Fruit fly (Drosophila melanogaster) whole organism, prepupa: ENCODE data around the gene Prm.
A peak's percentile ranks its signal among the peaks of the same experiment; 100 is the strongest.

Experiments
- Blimp-1 ChIP-seq: fragments of 200-800 bp; sonication (Bioruptor generic); optimal IDR thresholded peaks from 3 replicates; lab custom pipeline; 2017; ENCODE audit warnings: missing biosample characterization, missing genetic modification characterization, mild to moderate bottlenecking, moderate library complexity, missing genetic modification reagents
- CG10669 ChIP-seq: fragments of 200-800 bp; sonication (Bioruptor generic); optimal IDR thresholded peaks from 3 replicates; lab custom pipeline; 2018; ENCODE audit warnings: missing biosample characterization, mild to moderate bottlenecking, missing genetic modification characterization, moderate library complexity
- CG11294 ChIP-seq: fragments of 200-800 bp; sonication (Bioruptor generic); IDR thresholded peaks from 2 replicates; pipeline ENCODE4 v1.3.6; 2022; ENCODE audit warnings: missing biosample characterization, missing genetic modification characterization
- CG11902 ChIP-seq: fragments of 200-800 bp; sonication (Bioruptor generic); optimal IDR thresholded peaks from 3 replicates; lab custom pipeline; 2016; ENCODE audit warnings: missing biosample characterization, missing genetic modification characterization
- CG1621 ChIP-seq: fragments of 200-800 bp; sonication (Bioruptor generic); optimal IDR thresholded peaks from 3 replicates; lab custom pipeline; 2018; ENCODE audit warnings: missing biosample characterization, mild to moderate bottlenecking, missing genetic modification characterization
- CG3032 ChIP-seq: fragments of 200-800 bp; optimal IDR thresholded peaks from 2 replicates; lab custom pipeline; 2019; ENCODE audit warnings: missing biosample characterization, mild to moderate bottlenecking, missing genetic modification characterization, moderate library complexity
- CG31627 ChIP-seq: fragments of 200-800 bp; sonication (Bioruptor generic); optimal IDR thresholded peaks from 3 replicates; lab custom pipeline; 2016; ENCODE audit warnings: missing biosample characterization, missing genetic modification characterization
- CG32006 ChIP-seq: fragments of 200-800 bp; sonication (Bioruptor generic); optimal IDR thresholded peaks from 3 replicates; lab custom pipeline; 2017; ENCODE audit warnings: missing biosample characterization, mild to moderate bottlenecking, missing genetic modification characterization
- CG34406 ChIP-seq: fragments of 200-800 bp; sonication (Bioruptor generic); optimal IDR thresholded peaks from 3 replicates; lab custom pipeline; 2016; ENCODE audit warnings: missing biosample characterization, missing genetic modification characterization
- CG3919 ChIP-seq: fragments of 200-800 bp; sonication (Bioruptor generic); optimal IDR thresholded peaks from 3 replicates; lab custom pipeline; 2016; ENCODE audit warnings: missing biosample characterization, missing genetic modification characterization
- CG4318 ChIP-seq: fragments of 200-800 bp; sonication (Bioruptor generic); optimal IDR thresholded peaks from 3 replicates; lab custom pipeline; 2017; ENCODE audit warnings: missing biosample characterization, mild to moderate bottlenecking, missing genetic modification characterization
- CG6808 ChIP-seq: fragments of 200-800 bp; sonication (Bioruptor generic); optimal IDR thresholded peaks from 3 replicates; lab custom pipeline; 2017; ENCODE audit warnings: missing biosample characterization, missing genetic modification characterization, mild to moderate bottlenecking, moderate library complexity, missing genetic modification reagents
- CG6854 ChIP-seq: fragments of 200-800 bp; sonication (Bioruptor generic); optimal IDR thresholded peaks from 2 replicates; lab custom pipeline; 2017; ENCODE audit warnings: missing biosample characterization, mild to moderate bottlenecking, missing genetic modification characterization
- CG8119 ChIP-seq: fragments of 200-800 bp; sonication (Bioruptor generic); IDR thresholded peaks from 3 replicates; pipeline ENCODE4 v1.3.6; 2022; ENCODE audit warnings: missing biosample characterization, missing genetic modification characterization
- CG8319 ChIP-seq: fragments of 200-800 bp; sonication (Bioruptor generic); optimal IDR thresholded peaks from 3 replicates; lab custom pipeline; 2016; ENCODE audit warnings: missing biosample characterization, missing genetic modification characterization
- CG8632 ChIP-seq: fragments of 200-800 bp; sonication (Bioruptor generic); optimal IDR thresholded peaks from 3 replicates; lab custom pipeline; 2016; ENCODE audit warnings: missing biosample characterization, missing genetic modification characterization
- CG9139 ChIP-seq: fragments of 200-800 bp; sonication (Bioruptor generic); optimal IDR thresholded peaks from 3 replicates; lab custom pipeline; 2017; ENCODE audit warnings: missing biosample characterization, mild to moderate bottlenecking, missing genetic modification characterization
- Eip78C ChIP-seq: fragments of 200-800 bp; sonication (Bioruptor generic); peaks from one replicate; lab custom pipeline; 2016; ENCODE audit warnings: missing biosample characterization, missing genetic modification characterization
- Eip93F ChIP-seq: fragments of 200-800 bp; sonication (Bioruptor generic); optimal IDR thresholded peaks from 2 replicates; lab custom pipeline; 2016; ENCODE audit warnings: missing biosample characterization, mild to moderate bottlenecking, missing genetic modification characterization
- Gug ChIP-seq: fragments of 200-800 bp; sonication (Bioruptor generic); IDR thresholded peaks from 2 replicates; pipeline ENCODE4 v1.3.6; 2022; ENCODE audit warnings: missing biosample characterization, missing genetic modification characterization
- Hr39 ChIP-seq: fragments of 200-800 bp; sonication (Bioruptor generic); optimal IDR thresholded peaks from 2 replicates; lab custom pipeline; 2016; ENCODE audit warnings: missing biosample characterization, missing genetic modification characterization
- Lpt ChIP-seq: fragments of 200-800 bp; sonication (Bioruptor generic); optimal IDR thresholded peaks from 3 replicates; lab custom pipeline; 2016; ENCODE audit warnings: missing biosample characterization, missing genetic modification characterization
- Met ChIP-seq: fragments of 200-800 bp; sonication (Bioruptor generic); optimal IDR thresholded peaks from 3 replicates; lab custom pipeline; 2016; ENCODE audit warnings: missing biosample characterization, missing genetic modification characterization
- OdsH ChIP-seq: fragments of 200-800 bp; sonication (Bioruptor generic); optimal IDR thresholded peaks from 3 replicates; lab custom pipeline; 2016; ENCODE audit warnings: missing biosample characterization, missing genetic modification characterization
- Sox102F ChIP-seq: fragments of 200-800 bp; sonication (Bioruptor generic); optimal IDR thresholded peaks from 2 replicates; lab custom pipeline; 2016; ENCODE audit warnings: missing biosample characterization, mild to moderate bottlenecking, missing genetic modification characterization
- Sox14 ChIP-seq: fragments of 200-800 bp; sonication (Bioruptor generic); optimal IDR thresholded peaks from 3 replicates; lab custom pipeline; 2016; ENCODE audit warnings: missing biosample characterization, missing genetic modification characterization
- achi ChIP-seq: fragments of 200-800 bp; sonication (Bioruptor generic); optimal IDR thresholded peaks from 3 replicates; lab custom pipeline; 2016; ENCODE audit warnings: missing biosample characterization, missing genetic modification characterization
- dac ChIP-seq: fragments of 200-800 bp; sonication (Bioruptor generic); optimal IDR thresholded peaks from 2 replicates; lab custom pipeline; 2017; ENCODE audit warnings: missing biosample characterization, mild to moderate bottlenecking, missing genetic modification characterization
- eg ChIP-seq: fragments of 200-800 bp; sonication (Bioruptor generic); IDR thresholded peaks from 3 replicates; pipeline ENCODE4 v1.3.6; 2022; ENCODE audit warnings: missing biosample characterization, missing genetic modification characterization
- fkh ChIP-seq: fragments of 200-800 bp; sonication (Bioruptor generic); optimal IDR thresholded peaks from 3 replicates; lab custom pipeline; 2017; ENCODE audit warnings: missing biosample characterization, mild to moderate bottlenecking, missing genetic modification characterization, moderate library complexity
- pdm3 ChIP-seq: fragments of 200-800 bp; sonication (Bioruptor generic); optimal IDR thresholded peaks from 3 replicates; lab custom pipeline; 2016; ENCODE audit warnings: missing biosample characterization, missing genetic modification characterization
- salr ChIP-seq, 2 experiments: fragments of 200-800 bp; sonication (Bioruptor generic); optimal IDR thresholded peaks; 3 replicates each; lab custom pipeline; 2016 to 2018; ENCODE audit warnings: missing biosample characterization in 2 of 2, missing genetic modification characterization in 2 of 2, mild to moderate bottlenecking in 1 of 2
- spab ChIP-seq: fragments of 200-800 bp; sonication (Bioruptor generic); optimal IDR thresholded peaks from 2 replicates; lab custom pipeline; 2017; ENCODE audit warnings: missing biosample characterization, mild to moderate bottlenecking, missing genetic modification characterization, missing genetic modification reagents
- ss ChIP-seq, 2 experiments: fragments of 200-800 bp; sonication (Bioruptor generic); optimal IDR thresholded peaks; 2 replicates in 1 of 2; 3 replicates in 1 of 2; lab custom pipeline; 2017 to 2018; ENCODE audit warnings: mild to moderate bottlenecking in 2 of 2, missing biosample characterization in 2 of 2, missing genetic modification characterization in 2 of 2, moderate library complexity in 1 of 2
- svp ChIP-seq: fragments of 200-800 bp; sonication (Bioruptor generic); peaks from one replicate; lab custom pipeline; 2016; ENCODE audit warnings: missing biosample characterization, missing genetic modification characterization
- vri ChIP-seq: fragments of 200-800 bp; sonication (Bioruptor generic); optimal IDR thresholded peaks from 3 replicates; lab custom pipeline; 2016; ENCODE audit warnings: missing biosample characterization, mild to moderate bottlenecking, missing genetic modification characterization

Prm gene

dm6 chr3L:8777313-8777924, 32.3 kb upstream of the Prm start (continued):
- TF ChIP-seq Hr39 (peak; percentile 17), dac (GFP tag; lab: Kevin White, UChicago) (no peak), OdsH (GFP tag; lab: Kevin White, UChicago) (peak; percentile 7), CG32006 (GFP tag; lab: Kevin White, UChicago) (no peak), Eip93F (GFP tag; lab: Kevin White, UChicago) (peak; percentile 14), CG4318 (GFP tag; lab: Kevin White, UChicago) (no peak), CG11902 (no peak), CG34406 (GFP tag; lab: Kevin White, UChicago) (peak; percentile 19), svp (peak; percentile 75), fkh (GFP tag; lab: Kevin White, UChicago) (no peak), pdm3 (GFP tag; lab: Kevin White, UChicago) (no peak), eg (GFP tag; lab: Robert Waterston, UW) (no peak), CG3919 (GFP tag; lab: Kevin White, UChicago) (no peak), CG31627 (GFP tag; lab: Kevin White, UChicago) (peak; percentile 0), CG6854 (GFP tag; lab: Kevin White, UChicago) (no peak), achi (GFP tag; lab: Kevin White, UChicago) (peak; percentile 27), CG8119 (GFP tag; lab: Robert Waterston, UW) (no peak), Gug (GFP tag; lab: Robert Waterston, UW) (no peak), Sox102F (GFP tag; lab: Kevin White, UChicago) (no peak), Lpt (GFP tag; lab: Kevin White, UChicago) (no peak), CG8319 (no peak), CG11294 (GFP tag; lab: Robert Waterston, UW) (no peak), spab (GFP tag; lab: Kevin White, UChicago) (no peak)

dm6 chr3L:8774974-8775731, 30.0 kb upstream of the Prm start:
- TF ChIP-seq ss (GFP tag; optimal IDR thresholded peaks at IDR 0.05; lab: Kevin White, UChicago) (peak; percentile 52 to 73), CG6854 (GFP tag; lab: Kevin White, UChicago) (peak; percentile 81), CG4318 (GFP tag; lab: Kevin White, UChicago) (no peak), Sox14 (GFP tag; lab: Kevin White, UChicago) (peak; percentile 32), CG10669 (GFP tag; lab: Kevin White, UChicago) (peak; percentile 11), CG1621 (tag; lab: Kevin White, UChicago) (peak; percentile 37), CG9139 (GFP tag; lab: Kevin White, UChicago) (peak; percentile 70), CG6808 (GFP tag; lab: Kevin White, UChicago) (peak; percentile 60), CG3032 (tag; lab: Kevin White, UChicago) (no peak), svp (peak; percentile 14), eg (GFP tag; lab: Robert Waterston, UW) (no peak), Eip78C (GFP tag; lab: Kevin White, UChicago) (peak; percentile 73), CG8632 (GFP tag; lab: Kevin White, UChicago) (peak; percentile 15), Blimp-1 (GFP tag; lab: Kevin White, UChicago) (peak; percentile 99), CG11902 (no peak), Met (GFP tag; lab: Kevin White, UChicago) (peak; percentile 27), vri (GFP tag; lab: Kevin White, UChicago) (peak; percentile 38)

dm6 chr3L:8773713-8774112, 28.6 kb upstream of the Prm start:
- TF ChIP-seq vri (GFP tag; lab: Kevin White, UChicago) (peak; percentile 51), salr (GFP tag; optimal IDR thresholded peaks at IDR 0.05; lab: Kevin White, UChicago) (no peak), CG31627 (GFP tag; lab: Kevin White, UChicago) (no peak)
- TF ChIP-seq, all 60 proteins: peak for 1
